Fruit fly (Drosophila melanogaster): ENCODE measurements around the gene CG43844.

The CG43844 gene

DNA sequence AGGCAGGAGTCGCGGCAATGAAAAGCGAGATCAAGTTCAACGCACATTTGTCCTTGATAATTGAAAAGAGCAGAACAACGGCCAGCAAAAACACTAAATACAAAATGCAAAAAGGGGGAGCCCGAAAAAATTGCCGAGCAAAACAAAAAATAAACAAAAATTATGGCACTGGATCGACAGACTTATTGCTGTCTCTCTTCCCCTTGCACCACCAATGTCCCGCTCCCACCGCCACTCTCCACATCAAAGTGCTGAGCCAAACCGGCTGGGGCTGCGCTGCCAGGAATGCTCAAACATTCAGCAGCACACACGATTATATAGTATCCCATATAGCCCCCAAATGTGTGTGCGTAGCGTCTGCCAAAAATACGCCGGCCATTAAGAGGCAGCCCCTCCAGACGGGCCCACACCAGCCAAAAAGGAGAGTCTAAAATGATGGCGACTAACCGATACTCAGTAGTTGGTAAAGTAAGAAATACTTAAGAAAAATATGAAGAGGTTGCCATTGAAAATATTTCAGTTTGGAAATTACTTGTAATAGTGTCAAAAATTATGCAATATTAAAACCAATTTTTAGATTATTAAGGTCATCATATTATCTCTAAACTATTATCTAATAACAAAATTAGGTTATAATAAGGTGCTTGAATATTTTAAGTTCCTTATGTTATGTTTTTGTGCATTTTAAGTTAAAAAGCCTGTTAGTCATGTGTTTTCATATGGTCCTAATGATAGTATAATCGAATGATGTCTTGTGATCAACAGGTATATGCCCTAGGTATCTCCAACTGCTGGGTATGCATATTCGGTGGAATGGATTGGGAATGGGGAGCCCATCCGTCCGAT is 32.2 kb downstream of the CG43844 start (continued):
- TF ChIP-seq CG8924 (tag; optimal IDR thresholded peaks at IDR 0.05) (no peak), usp (GFP tag; optimal IDR thresholded peaks at IDR 0.05) (no peak), ftz-f1 (GFP tag; optimal IDR thresholded peaks at IDR 0.05) (no peak), cad (GFP tag; optimal IDR thresholded peaks at IDR 0.05) (no peak), unpg (GFP tag; optimal IDR thresholded peaks at IDR 0.05) (no peak), ab (GFP tag; optimal IDR thresholded peaks at IDR 0.05) (no peak), Spps (tag; optimal IDR thresholded peaks at IDR 0.05) (no peak), CG11456 (GFP tag; IDR thresholded peaks at IDR 0.05) (no peak), unc-4 (GFP tag; IDR thresholded peaks at IDR 0.05; ENCODE audit: partially characterized antibody) (no peak), CG2712 (tag; optimal IDR thresholded peaks at IDR 0.05) (no peak), lov (optimal IDR thresholded peaks at IDR 0.05) (no peak), lov (GFP tag; IDR thresholded peaks at IDR 0.05) (no peak), crol (GFP tag; IDR thresholded peaks at IDR 0.05) (peak; percentile 47; the same call in 1 of the 2 replicates), CG17829 (tag; optimal IDR thresholded peaks at IDR 0.05) (no peak), ro (GFP tag; IDR thresholded peaks at IDR 0.05) (no peak), Blimp-1 (GFP tag; optimal IDR thresholded peaks at IDR 0.05) (no peak), Atf6 (GFP tag; IDR thresholded peaks at IDR 0.05) (no peak), CrebB (tag; optimal IDR thresholded peaks at IDR 0.05) (no peak), Mes4 (GFP tag; optimal IDR thresholded peaks at IDR 0.05) (no peak), Lim3 (GFP tag; IDR thresholded peaks at IDR 0.05) (no peak), tin (GFP tag; optimal IDR thresholded peaks at IDR 0.05) (no peak), exex (tag; optimal IDR thresholded peaks at IDR 0.05) (no peak), CG1024 (GFP tag; IDR thresholded peaks at IDR 0.05) (no peak), Sox102F (GFP tag; optimal IDR thresholded peaks at IDR 0.05) (peak; percentile 4), Atf3 (GFP tag; optimal IDR thresholded peaks at IDR 0.05) (no peak), Gug (GFP tag; IDR thresholded peaks at IDR 0.05) (no peak), CG1233 (GFP tag; optimal IDR thresholded peaks at IDR 0.05) (no peak), CG10565 (GFP tag; optimal IDR thresholded peaks at IDR 0.05) (no peak), Ets65A (GFP tag) (peak; percentile 19), nmo (GFP tag; optimal IDR thresholded peaks at IDR 0.05) (peak; percentile 9), wdn (GFP tag; IDR thresholded peaks at IDR 0.05) (no peak), scrt (GFP tag; optimal IDR thresholded peaks at IDR 0.05) (no peak), CG9215 (GFP tag; IDR thresholded peaks at IDR 0.05) (no peak), CG7786 (GFP tag; optimal IDR thresholded peaks at IDR 0.05) (no peak), sens-2 (GFP tag; IDR thresholded peaks at IDR 0.05) (no peak), row (GFP tag; IDR thresholded peaks at IDR 0.05) (no peak), fu2 (GFP tag; optimal IDR thresholded peaks at IDR 0.05) (no peak), dmrt11E (tag; optimal IDR thresholded peaks at IDR 0.05) (no peak), zfh2 (GFP tag; optimal IDR thresholded peaks at IDR 0.05) (no peak), Myb (GFP tag; optimal IDR thresholded peaks at IDR 0.05) (no peak), bsh (GFP tag; optimal IDR thresholded peaks at IDR 0.05) (peak in 1 of 2 experiments; percentile 61), CG4617 (GFP tag; optimal IDR thresholded peaks at IDR 0.05; ENCODE audit: borderline replicate concordance) (no peak), CG12219 (GFP tag; optimal IDR thresholded peaks at IDR 0.05) (no peak), btn (GFP tag; optimal IDR thresholded peaks at IDR 0.05) (no peak), MESR4 (GFP tag; optimal IDR thresholded peaks at IDR 0.05) (no peak), CG12769 (tag; optimal IDR thresholded peaks at IDR 0.05) (peak; percentile 59), tx (GFP tag; optimal IDR thresholded peaks at IDR 0.05) (no peak), dan (GFP tag; IDR thresholded peaks at IDR 0.05) (no peak), CG2202 (tag; optimal IDR thresholded peaks at IDR 0.05) (no peak), CG11723 (GFP tag; optimal IDR thresholded peaks at IDR 0.05) (no peak), Lpt (GFP tag; optimal IDR thresholded peaks at IDR 0.05) (no peak)

Measured in whole organism, embryonic.